Fruit fly (Drosophila melanogaster) whole organism, embryonic: ENCODE measurements around the gene CG6959.

Experiments
- Bteb2 ChIP-seq: fragments of 200-800 bp; sonication (Bioruptor generic); optimal IDR thresholded peaks from 2 replicates; lab custom pipeline; 2016; ENCODE audit warnings: missing biosample characterization, missing genetic modification characterization
- CG10959 ChIP-seq: fragments of 200-800 bp; sonication (Bioruptor generic); IDR thresholded peaks from 2 replicates; pipeline ENCODE4 v1.3.6; 2022; ENCODE audit warnings: missing biosample characterization, missing genetic modification characterization
- CG11695 ChIP-seq: fragments of 200-800 bp; sonication (Bioruptor generic); IDR thresholded peaks from 3 replicates; pipeline ENCODE4 v1.3.6; 2022; ENCODE audit warnings: missing biosample characterization, missing genetic modification characterization
- CG11696 ChIP-seq: fragments of 200-800 bp; sonication (Bioruptor generic); IDR thresholded peaks from 2 replicates; pipeline ENCODE4 v1.3.6; 2022; ENCODE audit warnings: missing biosample characterization, missing genetic modification characterization
- CG12942 ChIP-seq: fragments of 200-800 bp; sonication (Bioruptor generic); optimal IDR thresholded peaks from 3 replicates; lab custom pipeline; 2016; ENCODE audit warnings: missing biosample characterization, missing genetic modification characterization
- CG16815 ChIP-seq: fragments of 200-800 bp; sonication (Bioruptor generic); optimal IDR thresholded peaks from 3 replicates; lab custom pipeline; 2017; ENCODE audit warnings: missing biosample characterization, mild to moderate bottlenecking, missing genetic modification characterization
- CG17359 ChIP-seq: fragments of 200-800 bp; sonication (Bioruptor generic); optimal IDR thresholded peaks from 3 replicates; lab custom pipeline; 2018; ENCODE audit warnings: missing biosample characterization, mild to moderate bottlenecking, missing genetic modification characterization, moderate library complexity
- CG2199 ChIP-seq: fragments of 200-800 bp; sonication (Bioruptor generic); IDR thresholded peaks from 3 replicates; pipeline ENCODE4 v1.3.6; 2022; ENCODE audit warnings: missing biosample characterization, missing genetic modification characterization
- CG3281 ChIP-seq: fragments of 200-800 bp; sonication (Bioruptor generic); optimal IDR thresholded peaks from 3 replicates; lab custom pipeline; 2017; ENCODE audit warnings: missing biosample characterization, mild to moderate bottlenecking, missing genetic modification characterization
- CG33213 ChIP-seq: fragments of 200-800 bp; sonication (Bioruptor generic); optimal IDR thresholded peaks from 3 replicates; lab custom pipeline; 2016; ENCODE audit warnings: missing biosample characterization, missing genetic modification characterization
- CG4404 ChIP-seq: fragments of 200-800 bp; sonication (Bioruptor generic); IDR thresholded peaks from 2 replicates; pipeline ENCODE4 v1.3.6; 2022; ENCODE audit warnings: missing biosample characterization, missing genetic modification characterization
- CG4424 ChIP-seq: fragments of 200-800 bp; sonication (Bioruptor generic); optimal IDR thresholded peaks from 3 replicates; lab custom pipeline; 2016; ENCODE audit warnings: missing biosample characterization, missing genetic modification characterization
- CG6765 ChIP-seq: fragments of 200-800 bp; sonication (Bioruptor generic); optimal IDR thresholded peaks from 3 replicates; lab custom pipeline; 2017; ENCODE audit warnings: missing biosample characterization, mild to moderate bottlenecking, missing genetic modification characterization
- CG7963 ChIP-seq: fragments of 200-800 bp; sonication (Bioruptor generic); IDR thresholded peaks from 3 replicates; pipeline ENCODE4 v1.3.6; 2022; ENCODE audit warnings: missing biosample characterization, missing genetic modification characterization; ENCODE audit not compliant: partially characterized antibody
- Chrac-16 ChIP-seq: fragments of 200-800 bp; sonication (Bioruptor generic); optimal IDR thresholded peaks from 3 replicates; lab custom pipeline; 2016; ENCODE audit warnings: missing biosample characterization, missing genetic modification characterization
- Hmx ChIP-seq: fragments of 200-800 bp; sonication (Bioruptor generic); optimal IDR thresholded peaks from 2 replicates; lab custom pipeline; 2016; ENCODE audit warnings: missing biosample characterization, missing genetic modification characterization
- Hr3 ChIP-seq: fragments of 200-800 bp; sonication (Bioruptor generic); optimal IDR thresholded peaks from 3 replicates; lab custom pipeline; 2016; ENCODE audit warnings: missing biosample characterization, missing genetic modification characterization
- Hsf ChIP-seq: fragments of 200-800 bp; sonication (Bioruptor generic); optimal IDR thresholded peaks from 3 replicates; lab custom pipeline; 2016; ENCODE audit warnings: missing biosample characterization, missing genetic modification characterization
- Jarid2 ChIP-seq: fragments of 200-800 bp; sonication (Bioruptor generic); optimal IDR thresholded peaks from 3 replicates; lab custom pipeline; 2017; ENCODE audit warnings: mild to moderate bottlenecking, missing biosample characterization, missing genetic modification reagents, missing genetic modification characterization
- Mad ChIP-seq: fragments of 200-800 bp; sonication (Bioruptor generic); optimal IDR thresholded peaks from 2 replicates; lab custom pipeline; 2016; ENCODE audit warnings: missing biosample characterization, missing genetic modification characterization
- Max ChIP-seq: fragments of 200-800 bp; sonication (Bioruptor generic); optimal IDR thresholded peaks from 2 replicates; lab custom pipeline; 2016; ENCODE audit warnings: missing biosample characterization, mild to moderate bottlenecking, missing genetic modification characterization
- NC2β ChIP-seq: fragments of 200-800 bp; sonication (Bioruptor generic); optimal IDR thresholded peaks from 2 replicates; lab custom pipeline; 2016; ENCODE audit warnings: missing biosample characterization, missing genetic modification characterization
- NK7.1 ChIP-seq: fragments of 200-800 bp; sonication (Bioruptor generic); optimal IDR thresholded peaks from 3 replicates; lab custom pipeline; 2016; ENCODE audit warnings: missing biosample characterization, missing genetic modification characterization
- Neu2 ChIP-seq: fragments of 200-800 bp; sonication (Bioruptor generic); optimal IDR thresholded peaks from 3 replicates; lab custom pipeline; 2016; ENCODE audit warnings: missing biosample characterization, missing genetic modification characterization, borderline replicate concordance
- Nf-YB ChIP-seq: fragments of 200-800 bp; sonication (Bioruptor generic); optimal IDR thresholded peaks from 3 replicates; lab custom pipeline; 2019; ENCODE audit warnings: missing biosample characterization, mild to moderate bottlenecking, missing genetic modification characterization, moderate library complexity
- Poxn ChIP-seq: fragments of 200-800 bp; sonication (Bioruptor generic); IDR thresholded peaks from 2 replicates; pipeline ENCODE4 v1.3.6; 2022; ENCODE audit warnings: missing biosample characterization, missing genetic modification characterization
- Six4 ChIP-seq: fragments of 200-800 bp; sonication (Bioruptor generic); optimal IDR thresholded peaks from 2 replicates; lab custom pipeline; 2016; ENCODE audit warnings: missing biosample characterization, missing genetic modification characterization
- Sox102F ChIP-seq: fragments of 200-800 bp; sonication (Bioruptor generic); optimal IDR thresholded peaks from 2 replicates; lab custom pipeline; 2018; ENCODE audit warnings: missing biosample characterization, mild to moderate bottlenecking, missing genetic modification characterization, moderate library complexity
- Sry-β ChIP-seq: fragments of 200-800 bp; sonication (Bioruptor generic); optimal IDR thresholded peaks from 2 replicates; lab custom pipeline; 2018; ENCODE audit warnings: missing biosample characterization, mild to moderate bottlenecking, missing genetic modification characterization, moderate library complexity
- TFAM ChIP-seq: fragments of 200-800 bp; sonication (Bioruptor generic); optimal IDR thresholded peaks from 2 replicates; lab custom pipeline; 2017; ENCODE audit warnings: missing biosample characterization, missing genetic modification characterization, inconsistent platforms
- Xrp1 ChIP-seq: fragments of 200-800 bp; sonication (Bioruptor generic); IDR thresholded peaks from 2 replicates; pipeline ENCODE4 v1.3.6; 2022; ENCODE audit warnings: missing biosample characterization, missing genetic modification characterization
- ase ChIP-seq: fragments of 200-800 bp; sonication (Bioruptor generic); IDR thresholded peaks from 3 replicates; pipeline ENCODE4 v1.3.6; 2022; ENCODE audit warnings: missing biosample characterization, missing genetic modification characterization
- bigmax ChIP-seq: fragments of 200-800 bp; sonication (Bioruptor generic); optimal IDR thresholded peaks from 2 replicates; lab custom pipeline; 2018; ENCODE audit warnings: missing biosample characterization, mild to moderate bottlenecking, missing genetic modification characterization
- chinmo ChIP-seq: fragments of 200-800 bp; sonication (Bioruptor generic); IDR thresholded peaks from 4 replicates; pipeline ENCODE4 v1.3.6; 2022; ENCODE audit warnings: missing biosample characterization, missing genetic modification characterization; ENCODE audit not compliant: partially characterized antibody
- croc ChIP-seq: fragments of 200-800 bp; sonication (Bioruptor generic); conservative IDR thresholded peaks from 3 replicates; pipeline ENCODE4 v1.3.6; 2022; ENCODE audit warnings: missing biosample characterization, missing genetic modification characterization
- disco-r ChIP-seq: fragments of 200-800 bp; sonication (Bioruptor generic); optimal IDR thresholded peaks from 2 replicates; lab custom pipeline; 2016; ENCODE audit warnings: missing biosample characterization, missing genetic modification characterization
- ems ChIP-seq: fragments of 200-800 bp; sonication (Bioruptor generic); optimal IDR thresholded peaks from 3 replicates; lab custom pipeline; 2016; ENCODE audit warnings: missing biosample characterization, missing genetic modification characterization
- gcm ChIP-seq: fragments of 200-800 bp; sonication (Bioruptor generic); optimal IDR thresholded peaks from 2 replicates; lab custom pipeline; 2019; ENCODE audit warnings: missing biosample characterization, mild to moderate bottlenecking, missing genetic modification characterization, moderate library complexity
- hbn ChIP-seq: fragments of 200-800 bp; sonication (Bioruptor generic); IDR thresholded peaks from 2 replicates; pipeline ENCODE4 v1.3.6; 2022; ENCODE audit warnings: missing biosample characterization, missing genetic modification characterization; ENCODE audit not compliant: partially characterized antibody
- hkb ChIP-seq, 2 experiments: fragments of 200-800 bp in 1 of 2; fragments of >200 bp in 1 of 2; sonication (Bioruptor generic) in 1 of 2; IDR thresholded peaks in 1 of 2; optimal IDR thresholded peaks in 1 of 2; 2 replicates each; pipeline versions ENCODE4 v1.3.6 to Lab custom; 2017 to 2022; ENCODE audit warnings: missing biosample characterization in 1 of 2, missing genetic modification characterization in 1 of 2
- kni ChIP-seq: fragments of 200-800 bp; sonication (Bioruptor generic); optimal IDR thresholded peaks from 3 replicates; lab custom pipeline; 2017; ENCODE audit warnings: mild to moderate bottlenecking, missing biosample characterization, missing genetic modification reagents, missing genetic modification characterization
- lbe ChIP-seq: fragments of 200-800 bp; sonication (Bioruptor generic); optimal IDR thresholded peaks from 2 replicates; lab custom pipeline; 2016; ENCODE audit warnings: missing biosample characterization, mild to moderate bottlenecking, missing genetic modification characterization
- onecut ChIP-seq: fragments of 200-800 bp; sonication (Bioruptor generic); IDR thresholded peaks from 2 replicates; pipeline ENCODE4 v1.3.6; 2022; ENCODE audit warnings: missing biosample characterization, missing genetic modification characterization
- seq ChIP-seq: fragments of 200-800 bp; sonication (Bioruptor generic); IDR thresholded peaks from 2 replicates; pipeline ENCODE4 v1.3.6; 2022; ENCODE audit warnings: missing biosample characterization, missing genetic modification characterization
- so ChIP-seq: fragments of 200-800 bp; sonication (Bioruptor generic); IDR thresholded peaks from 3 replicates; pipeline ENCODE4 v1.3.6; 2022; ENCODE audit warnings: missing biosample characterization, missing genetic modification characterization
- sqz ChIP-seq: fragments of 200-800 bp; sonication (Bioruptor generic); optimal IDR thresholded peaks from 3 replicates; lab custom pipeline; 2018; ENCODE audit warnings: missing biosample characterization, mild to moderate bottlenecking, missing genetic modification characterization
- stwl ChIP-seq: fragments of 200-800 bp; sonication (Bioruptor generic); optimal IDR thresholded peaks from 3 replicates; lab custom pipeline; 2018; ENCODE audit warnings: missing biosample characterization, mild to moderate bottlenecking, missing genetic modification characterization, moderate library complexity
- sug ChIP-seq: fragments of 200-800 bp; optimal IDR thresholded peaks from 2 replicates; lab custom pipeline; 2019; ENCODE audit warnings: missing biosample characterization, mild to moderate bottlenecking, missing genetic modification characterization, moderate library complexity
- tll ChIP-seq, 2 experiments: fragments of 200-800 bp in 1 of 2; fragments of >200 bp in 1 of 2; sonication (Bioruptor generic) in 1 of 2; optimal IDR thresholded peaks; 2 replicates each; lab custom pipeline; 2017 to 2019; ENCODE audit warnings: missing biosample characterization in 2 of 2, missing genetic modification characterization in 2 of 2, mild to moderate bottlenecking in 1 of 2, moderate library complexity in 1 of 2
- usp ChIP-seq: fragments of >200 bp; optimal IDR thresholded peaks from 2 replicates; lab custom pipeline; 2017; ENCODE audit warnings: missing biosample characterization, missing genetic modification characterization
- vfl ChIP-seq: fragments of 200-800 bp; sonication (Bioruptor generic); optimal IDR thresholded peaks from 2 replicates; lab custom pipeline; 2016; ENCODE audit warnings: missing biosample characterization, missing genetic modification characterization

The CG6959 gene

dm6 chr3R:11855156-11855555 is 14.1 kb downstream of the CG6959 start (continued):
- TF ChIP-seq NC2β (GFP tag; lab: Kevin White, UChicago) (no peak), CG11696 (GFP tag; lab: Robert Waterston, UW) (no peak), Bteb2 (GFP tag; lab: Kevin White, UChicago) (no peak), CG3281 (GFP tag; lab: Kevin White, UChicago) (no peak), gcm (GFP tag; lab: Kevin White, UChicago) (no peak), Hsf (GFP tag; lab: Kevin White, UChicago) (no peak), CG16815 (GFP tag; lab: Kevin White, UChicago) (no peak), sqz (no peak), onecut (GFP tag; lab: Robert Waterston, UW) (no peak), CG11695 (GFP tag; lab: Robert Waterston, UW) (peak; percentile 36; the same call in 1 of the 3 replicates), stwl (no peak), CG6765 (GFP tag; lab: Kevin White, UChicago) (no peak), hkb (optimal IDR thresholded peaks at IDR 0.05; lab: Kevin White, UChicago) (no peak), hkb (GFP tag; IDR thresholded peaks at IDR 0.05; lab: Robert Waterston, UW) (0 out of 2 replicates have a peak, but pooled peaks have one; percentile 17), Sox102F (GFP tag; lab: Kevin White, UChicago) (peak; percentile 62), Mad (GFP tag; lab: Kevin White, UChicago) (no peak), lbe (GFP tag; lab: Kevin White, UChicago) (no peak), Hr3 (GFP tag; lab: Kevin White, UChicago) (peak; percentile 2), CG10959 (no peak), CG2199 (GFP tag; lab: Robert Waterston, UW) (no peak), CG12942 (peak; percentile 21), so (GFP tag; lab: Robert Waterston, UW) (no peak), vfl (GFP tag; lab: Kevin White, UChicago) (no peak), hbn (GFP tag; lab: Robert Waterston, UW) (no peak), Chrac-16 (GFP tag; lab: Kevin White, UChicago) (no peak), sug (tag; lab: Kevin White, UChicago) (no peak), Six4 (GFP tag; lab: Kevin White, UChicago) (no peak), tll (GFP tag; optimal IDR thresholded peaks at IDR 0.05; lab: Kevin White, UChicago) (no peak), kni (GFP tag; lab: Kevin White, UChicago) (no peak), ems (GFP tag; lab: Kevin White, UChicago) (no peak), usp (GFP tag; lab: Kevin White, UChicago) (no peak), bigmax (no peak), Neu2 (no peak), Nf-YB (no peak), seq (GFP tag; lab: Robert Waterston, UW) (no peak), disco-r (no peak), CG17359 (peak; percentile 44), croc (no peak), Xrp1 (peak; percentile 49; the same call in 1 of the 2 replicates), Max (no peak), NK7.1 (GFP tag; lab: Kevin White, UChicago) (no peak), TFAM (no peak), Poxn (GFP tag; lab: Robert Waterston, UW) (no peak), CG4424 (GFP tag; lab: Kevin White, UChicago) (peak; percentile 24), ase (GFP tag; lab: Robert Waterston, UW) (no peak), CG7963 (GFP tag; lab: Robert Waterston, UW) (no peak), Jarid2 (GFP tag; lab: Kevin White, UChicago) (no peak), Sry-β (no peak), CG33213 (GFP tag; lab: Kevin White, UChicago) (no peak), chinmo (GFP tag; lab: Robert Waterston, UW) (no peak), Hmx (GFP tag; lab: Kevin White, UChicago) (no peak), CG4404 (GFP tag; lab: Robert Waterston, UW) (no peak)
